Worm (Caenorhabditis elegans) whole organism, late embryonic: ENCODE results near the gene nhx-4.

Source experiments
- C08G9.2 ChIP-seq: sonication (generic microtip); optimal IDR thresholded peaks from 2 replicates; lab custom pipeline; 2016; ENCODE audit warnings: mild to moderate bottlenecking, missing genetic modification characterization, moderate library complexity, missing compliant biosample characterization
- ceh-30 ChIP-seq: fragments of 150-350 bp; optimal IDR thresholded peaks from 2 replicates; lab custom pipeline; 2014; ENCODE audit warnings: missing biosample characterization, missing genetic modification characterization
- ceh-31 ChIP-seq: sonication (generic microtip); optimal IDR thresholded peaks from 2 replicates; lab custom pipeline; 2016; ENCODE audit warnings: missing genetic modification characterization, missing compliant biosample characterization
- fkh-10 ChIP-seq: fragments of 150-350 bp; optimal IDR thresholded peaks from 2 replicates; lab custom pipeline; 2014; ENCODE audit warnings: missing biosample characterization, missing genetic modification reagents, missing genetic modification characterization
- hlh-30 ChIP-seq: sonication (generic microtip); optimal IDR thresholded peaks from 2 replicates; lab custom pipeline; 2017; ENCODE audit warnings: antibody characterized with exemption, missing genetic modification characterization, missing compliant biosample characterization; ENCODE audit not compliant: insufficient read depth
- lin-11 ChIP-seq: fragments of 200-800 bp; sonication (Bioruptor generic); optimal IDR thresholded peaks from 2 replicates; lab custom pipeline; 2018; ENCODE audit warnings: mild to moderate bottlenecking, missing genetic modification characterization, missing compliant biosample characterization

DNA sequence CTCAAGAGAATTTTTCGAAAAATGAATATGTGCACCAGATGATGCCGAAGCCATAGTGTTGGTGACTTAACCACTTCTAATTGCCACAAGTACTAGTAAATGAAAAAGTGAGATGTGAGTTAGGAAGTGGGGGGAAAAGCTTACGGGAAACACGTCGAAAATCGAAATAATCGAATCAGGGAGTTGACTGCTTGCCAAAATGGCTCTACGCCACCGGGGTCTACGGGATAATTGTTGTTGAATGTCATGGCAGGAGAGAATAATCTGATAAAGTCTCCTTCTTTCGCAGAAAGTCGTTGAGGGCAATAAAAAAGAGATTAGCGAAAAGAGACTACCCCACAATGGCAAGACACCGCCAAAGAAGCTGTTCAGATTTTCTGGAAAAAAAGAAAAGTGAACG, 49.8 kb downstream of the nhx-4 start:
- no peak for TF ChIP-seq lin-11
- no peak for TF ChIP-seq hlh-30
- no peak for TF ChIP-seq fkh-10 (GFP tag; lab: Kevin White, UChicago)
- no peak for TF ChIP-seq ceh-30
- TF ChIP-seq C08G9.2, result no peak
- no peak for TF ChIP-seq ceh-31 (tag; lab: Kevin White, UChicago)
